Fruit fly (Drosophila melanogaster) Kc167 (cell line): ENCODE results near the gene CG31300.

Source experiments
- Myc ChIP-seq: fragments of >200 bp; optimal IDR thresholded peaks from 2 replicates; lab custom pipeline; 2017; ENCODE audit warnings: missing external identifiers
- Sin3A ChIP-seq: fragments of >200 bp; optimal IDR thresholded peaks from 2 replicates; lab custom pipeline; 2018; ENCODE audit warnings: missing external identifiers
- h ChIP-seq: fragments of >200 bp; optimal IDR thresholded peaks from 3 replicates; lab custom pipeline; 2018; ENCODE audit warnings: missing external identifiers
- insv ChIP-seq: fragments of >200 bp; optimal IDR thresholded peaks from 3 replicates; lab custom pipeline; 2018; ENCODE audit warnings: missing external identifiers
- psq ChIP-seq: fragments of >200 bp; optimal IDR thresholded peaks from 2 replicates; lab custom pipeline; 2017; ENCODE audit warnings: missing external identifiers
- ttk ChIP-seq: sonication (Bioruptor generic); optimal IDR thresholded peaks from 2 replicates; lab custom pipeline; 2017; ENCODE audit warnings: missing external identifiers

Gene CG31300

dm6 chr3R:25331103-25331502, 47.7 kb downstream of the CG31300 start, which contains the start of gene CHKov2:
TSS of gene CHKov2 (minus strand) at chr3R:25331203.
- TF ChIP-seq insv: no peak
- no peak for TF ChIP-seq ttk (lab: Kevin White, UChicago)
- no peak for TF ChIP-seq Myc (lab: Kevin White, UChicago)
- TF ChIP-seq psq: no peak
- TF ChIP-seq h (lab: Kevin White, UChicago): no peak
- no peak for TF ChIP-seq Sin3A (lab: Kevin White, UChicago)
